Fruit fly (Drosophila melanogaster) whole organism, wandering third instar larva: Measurements from ENCODE around the gene Gyf.

Experiments
- Abd-B ChIP-seq: fragments of >200 bp; optimal IDR thresholded peaks from 2 replicates; lab custom pipeline; 2017; ENCODE audit warnings: missing biosample characterization, missing genetic modification characterization
- CG32264 ChIP-seq: fragments of 200-800 bp; sonication (Bioruptor generic); optimal IDR thresholded peaks from 2 replicates; lab custom pipeline; 2016; ENCODE audit warnings: missing biosample characterization, missing genetic modification characterization
- CG9705 ChIP-seq: fragments of 200-800 bp; sonication (Bioruptor generic); optimal IDR thresholded peaks from 2 replicates; lab custom pipeline; 2018; ENCODE audit warnings: missing biosample characterization, mild to moderate bottlenecking, missing genetic modification characterization
- CrebA ChIP-seq: fragments of 200-800 bp; sonication (Bioruptor generic); optimal IDR thresholded peaks from 2 replicates; lab custom pipeline; 2016; ENCODE audit warnings: missing biosample characterization, mild to moderate bottlenecking, missing genetic modification characterization, borderline replicate concordance
- Dfd ChIP-seq: fragments of >200 bp; optimal IDR thresholded peaks from 2 replicates; lab custom pipeline; 2017; ENCODE audit warnings: missing biosample characterization, missing genetic modification characterization
- Dif ChIP-seq: fragments of 200-275, 200-300 bp; sonication (Bioruptor generic); optimal IDR thresholded peaks from 2 replicates; lab custom pipeline; 2018; ENCODE audit warnings: missing biosample characterization, missing genetic modification characterization; ENCODE audit not compliant: partially characterized antibody
- GATAd ChIP-seq: sonication (Bioruptor generic); optimal IDR thresholded peaks from 2 replicates; lab custom pipeline; 2016; ENCODE audit warnings: missing biosample characterization, missing genetic modification characterization
- HLH106 ChIP-seq: fragments of 200-800 bp; optimal IDR thresholded peaks from 3 replicates; lab custom pipeline; 2019; ENCODE audit warnings: missing biosample characterization, mild to moderate bottlenecking, missing genetic modification characterization, moderate library complexity
- Hnf4 ChIP-seq: fragments of 200-800 bp; sonication (Bioruptor generic); optimal IDR thresholded peaks from 2 replicates; lab custom pipeline; 2016; ENCODE audit warnings: missing biosample characterization, mild to moderate bottlenecking, missing genetic modification characterization
- Hr78 ChIP-seq: fragments of >200 bp; optimal IDR thresholded peaks from 2 replicates; lab custom pipeline; 2017; ENCODE audit warnings: missing biosample characterization, missing genetic modification characterization
- Jra ChIP-seq: sonication (Bioruptor generic); optimal IDR thresholded peaks from 2 replicates; lab custom pipeline; 2016; ENCODE audit warnings: missing biosample characterization, missing genetic modification characterization
- Mio ChIP-seq: sonication (Bioruptor generic); optimal IDR thresholded peaks from 2 replicates; lab custom pipeline; 2016; ENCODE audit warnings: missing biosample characterization, missing genetic modification characterization
- Myc ChIP-seq: fragments of >200 bp; optimal IDR thresholded peaks from 2 replicates; lab custom pipeline; 2017
- N ChIP-seq: fragments of >200 bp; optimal IDR thresholded peaks from 2 replicates; lab custom pipeline; 2018; ENCODE audit warnings: missing biosample characterization, missing external identifiers, missing genetic modification characterization
- OdsH ChIP-seq: fragments of 200-800 bp; sonication (Bioruptor generic); optimal IDR thresholded peaks from 2 replicates; lab custom pipeline; 2016; ENCODE audit warnings: missing biosample characterization, mild to moderate bottlenecking, missing genetic modification characterization
- Rel ChIP-seq, 2 experiments: fragments of 200-800 bp; sonication (Bioruptor generic) in 1 of 2; optimal IDR thresholded peaks; 2 replicates in 1 of 2; 3 replicates in 1 of 2; lab custom pipeline; 2016 to 2019; ENCODE audit warnings: mild to moderate bottlenecking in 2 of 2, missing biosample characterization in 2 of 2, missing genetic modification characterization in 2 of 2, moderate library complexity in 1 of 2
- Sp1 ChIP-seq: fragments of 200-800 bp; sonication (Bioruptor generic); optimal IDR thresholded peaks from 3 replicates; lab custom pipeline; 2019; ENCODE audit warnings: missing biosample characterization, mild to moderate bottlenecking, missing genetic modification characterization, moderate library complexity
- Vsx2 ChIP-seq: fragments of 200-300, 225-300 bp; sonication (Bioruptor generic); optimal IDR thresholded peaks from 2 replicates; lab custom pipeline; 2018; ENCODE audit warnings: missing biosample characterization, missing genetic modification characterization; ENCODE audit not compliant: partially characterized antibody
- br ChIP-seq: fragments of 200-800 bp; sonication (Bioruptor generic); optimal IDR thresholded peaks from 2 replicates; lab custom pipeline; 2016; ENCODE audit warnings: missing biosample characterization, missing genetic modification characterization
- dl ChIP-seq, 2 experiments: fragments of 175-275, 200-275 bp in 1 of 2; fragments of 200-275 bp in 1 of 2; sonication (Bioruptor generic); optimal IDR thresholded peaks; lab custom pipeline; 2018; ENCODE audit warnings: mild to moderate bottlenecking in 2 of 2, missing biosample characterization in 2 of 2, missing genetic modification characterization in 2 of 2, moderate library complexity in 2 of 2; ENCODE audit not compliant: partially characterized antibody in 2 of 2, insufficient read depth in 1 of 2
- dsf ChIP-seq: sonication (Bioruptor generic); optimal IDR thresholded peaks from 2 replicates; lab custom pipeline; 2016; ENCODE audit warnings: missing biosample characterization, missing genetic modification characterization, borderline replicate concordance
- ey ChIP-seq: fragments of 200-800 bp; sonication (Bioruptor generic); optimal IDR thresholded peaks from 2 replicates; lab custom pipeline; 2016; ENCODE audit warnings: missing biosample characterization, missing genetic modification characterization
- foxo ChIP-seq, 2 experiments: fragments of 200-800 bp; sonication (Bioruptor generic); optimal IDR thresholded peaks; 2 replicates in 1 of 2; 3 replicates in 1 of 2; lab custom pipeline; 2016 to 2017; ENCODE audit warnings: missing biosample characterization in 2 of 2, missing genetic modification characterization in 2 of 2
- fru ChIP-seq: fragments of 200-800 bp; sonication (Bioruptor generic); optimal IDR thresholded peaks from 3 replicates; lab custom pipeline; 2016; ENCODE audit warnings: missing biosample characterization, mild to moderate bottlenecking, missing genetic modification characterization
- h ChIP-seq: fragments of 200-800 bp; sonication (Bioruptor generic); optimal IDR thresholded peaks from 3 replicates; lab custom pipeline; 2016; ENCODE audit warnings: missing biosample characterization, mild to moderate bottlenecking, missing genetic modification characterization
- jim ChIP-seq: fragments of 175-275, 200-325 bp; sonication (Bioruptor generic); optimal IDR thresholded peaks from 2 replicates; lab custom pipeline; 2016; ENCODE audit warnings: missing biosample characterization, mild to moderate bottlenecking, missing genetic modification characterization
- lola ChIP-seq: fragments of >200 bp; optimal IDR thresholded peaks from 2 replicates; lab custom pipeline; 2017; ENCODE audit warnings: missing biosample characterization, missing genetic modification characterization
- pan ChIP-seq: fragments of >200 bp; optimal IDR thresholded peaks from 2 replicates; lab custom pipeline; 2017
- psq ChIP-seq: fragments of 200-800 bp; sonication (Bioruptor generic); optimal IDR thresholded peaks from 3 replicates; lab custom pipeline; 2017; ENCODE audit warnings: missing biosample characterization, mild to moderate bottlenecking, missing genetic modification characterization, moderate library complexity
- rgr ChIP-seq: fragments of 200-800 bp; sonication (Bioruptor generic); optimal IDR thresholded peaks from 3 replicates; lab custom pipeline; 2016; ENCODE audit warnings: missing biosample characterization, mild to moderate bottlenecking, missing genetic modification characterization
- sv ChIP-seq: fragments of 200-800 bp; sonication (Bioruptor generic); optimal IDR thresholded peaks from 3 replicates; lab custom pipeline; 2016; ENCODE audit warnings: missing biosample characterization, missing genetic modification characterization
- tai ChIP-seq: sonication (Bioruptor generic); optimal IDR thresholded peaks from 2 replicates; lab custom pipeline; 2016; ENCODE audit warnings: missing biosample characterization, missing genetic modification characterization
- usp ChIP-seq: fragments of >200 bp; optimal IDR thresholded peaks from 2 replicates; lab custom pipeline; 2017; ENCODE audit warnings: missing biosample characterization, missing genetic modification characterization
- woc ChIP-seq: sonication (Bioruptor generic); optimal IDR thresholded peaks from 2 replicates; lab custom pipeline; 2016; ENCODE audit warnings: missing biosample characterization, mild to moderate bottlenecking, missing genetic modification characterization

Gene Gyf

dm6 chr4:855074-855473 is 11.8 kb downstream of the Gyf start:
- TF ChIP-seq Hr78 (GFP tag; lab: Kevin White, UChicago), result no peak
- no peak for TF ChIP-seq fru (GFP tag; lab: Kevin White, UChicago)
- TF ChIP-seq foxo (GFP tag; optimal IDR thresholded peaks at IDR 0.05; lab: Kevin White, UChicago), result no peak
- TF ChIP-seq N (GFP tag; lab: Kevin White, UChicago), result no peak
- TF ChIP-seq Hnf4 (GFP tag; lab: Kevin White, UChicago), result no peak
- no peak for TF ChIP-seq rgr (GFP tag; lab: Kevin White, UChicago)
- TF ChIP-seq OdsH (GFP tag; lab: Kevin White, UChicago), result no peak
- no peak for TF ChIP-seq CG32264
- no peak for TF ChIP-seq CrebA
- no peak for TF ChIP-seq HLH106
- no peak for TF ChIP-seq ey (GFP tag; lab: Kevin White, UChicago)
- TF ChIP-seq dl (GFP tag; optimal IDR thresholded peaks at IDR 0.05; lab: Kevin White, UChicago; ENCODE audit: insufficient read depth in 1 of 2, partially characterized antibody in 2 of 2), result no peak
- TF ChIP-seq Sp1 (GFP tag; lab: Kevin White, UChicago), result no peak
- TF ChIP-seq psq (GFP tag; lab: Kevin White, UChicago), result no peak

dm6 chr4:853355-853754 is 13.5 kb downstream of the Gyf start:
- TF ChIP-seq fru (GFP tag; lab: Kevin White, UChicago) (no peak), CG9705 (GFP tag; lab: Kevin White, UChicago) (no peak), dl (GFP tag; optimal IDR thresholded peaks at IDR 0.05; lab: Kevin White, UChicago; ENCODE audit: insufficient read depth in 1 of 2, partially characterized antibody in 2 of 2) (no peak), usp (GFP tag; lab: Kevin White, UChicago) (no peak), foxo (GFP tag; optimal IDR thresholded peaks at IDR 0.05; lab: Kevin White, UChicago) (no peak), woc (no peak)

dm6 chr4:852339-852738 is 14.5 kb downstream of the Gyf start:
- TF ChIP-seq Myc, result no peak
- no peak for TF ChIP-seq foxo (GFP tag; optimal IDR thresholded peaks at IDR 0.05; lab: Kevin White, UChicago)
- TF ChIP-seq h, result no peak
- no peak for TF ChIP-seq fru (GFP tag; lab: Kevin White, UChicago)
- no peak for TF ChIP-seq woc
- TF ChIP-seq Rel (GFP tag; optimal IDR thresholded peaks at IDR 0.05; lab: Kevin White, UChicago), result no peak
- TF ChIP-seq Rel (tag; optimal IDR thresholded peaks at IDR 0.05; lab: Kevin White, UChicago), result no peak
- no peak for TF ChIP-seq Jra (GFP tag; lab: Kevin White, UChicago)
- TF ChIP-seq CG32264, result no peak
- TF ChIP-seq CrebA, result no peak
- no peak for TF ChIP-seq ey (GFP tag; lab: Kevin White, UChicago)
- TF ChIP-seq OdsH (GFP tag; lab: Kevin White, UChicago), result no peak

dm6 chr4:851131-851530 is 15.7 kb downstream of the Gyf start:
- TF ChIP-seq woc, result no peak
- TF ChIP-seq foxo (GFP tag; optimal IDR thresholded peaks at IDR 0.05; lab: Kevin White, UChicago), result no peak
- no peak for TF ChIP-seq jim (GFP tag; lab: Kevin White, UChicago)
- no peak for TF ChIP-seq lola (GFP tag; lab: Kevin White, UChicago)
- TF ChIP-seq Jra (GFP tag; lab: Kevin White, UChicago), result no peak
- TF ChIP-seq Myc, result no peak
- no peak for TF ChIP-seq h
- no peak for TF ChIP-seq Dfd (GFP tag; lab: Kevin White, UChicago)
- TF ChIP-seq Vsx2 (GFP tag; lab: Kevin White, UChicago), result no peak
- no peak for TF ChIP-seq psq (GFP tag; lab: Kevin White, UChicago)
- TF ChIP-seq Rel (GFP tag; optimal IDR thresholded peaks at IDR 0.05; lab: Kevin White, UChicago), result no peak
- no peak for TF ChIP-seq Rel (tag; optimal IDR thresholded peaks at IDR 0.05; lab: Kevin White, UChicago)
- TF ChIP-seq ey (GFP tag; lab: Kevin White, UChicago), result no peak
- no peak for TF ChIP-seq Mio (GFP tag; lab: Kevin White, UChicago)
- TF ChIP-seq dsf (GFP tag; lab: Kevin White, UChicago), result no peak
- TF ChIP-seq Dif (GFP tag; lab: Kevin White, UChicago), result no peak
- no peak for TF ChIP-seq GATAd (GFP tag; lab: Kevin White, UChicago)
- no peak for TF ChIP-seq CG9705 (GFP tag; lab: Kevin White, UChicago)
- TF ChIP-seq br (GFP tag; lab: Kevin White, UChicago), result no peak
- no peak for TF ChIP-seq N (GFP tag; lab: Kevin White, UChicago)
- TF ChIP-seq, all 38 proteins: peak for 0

dm6 chr4:846092-846491 is 20.7 kb downstream of the Gyf start:
- TF ChIP-seq foxo (GFP tag; optimal IDR thresholded peaks at IDR 0.05; lab: Kevin White, UChicago) (no peak), pan (lab: Kevin White, UChicago) (no peak), ey (GFP tag; lab: Kevin White, UChicago) (no peak), CG9705 (GFP tag; lab: Kevin White, UChicago) (no peak), Mio (GFP tag; lab: Kevin White, UChicago) (no peak), psq (GFP tag; lab: Kevin White, UChicago) (no peak), N (GFP tag; lab: Kevin White, UChicago) (no peak), woc (no peak), Vsx2 (GFP tag; lab: Kevin White, UChicago) (no peak), sv (GFP tag; lab: Kevin White, UChicago) (no peak), tai (no peak), Dif (GFP tag; lab: Kevin White, UChicago) (no peak), Myc (no peak), CrebA (no peak), Rel (GFP tag; optimal IDR thresholded peaks at IDR 0.05; lab: Kevin White, UChicago) (no peak), Rel (tag; optimal IDR thresholded peaks at IDR 0.05; lab: Kevin White, UChicago) (no peak), Abd-B (GFP tag; lab: Kevin White, UChicago) (no peak), jim (GFP tag; lab: Kevin White, UChicago) (no peak), br (GFP tag; lab: Kevin White, UChicago) (no peak), HLH106 (no peak), Jra (GFP tag; lab: Kevin White, UChicago) (no peak)
